Fruit fly (Drosophila melanogaster) whole organism, embryonic: Measurements from ENCODE around the gene CG33631.

Experiments
- Atf3 ChIP-seq: fragments of 200-800 bp; sonication (Bioruptor generic); optimal IDR thresholded peaks from 3 replicates; lab custom pipeline; 2016; ENCODE audit warnings: missing biosample characterization, missing genetic modification characterization
- CG1024 ChIP-seq: fragments of 200-800 bp; sonication (Bioruptor generic); IDR thresholded peaks from 2 replicates; pipeline ENCODE4 v1.3.6; 2022; ENCODE audit warnings: missing biosample characterization, missing genetic modification characterization
- CG11093 ChIP-seq: fragments of 200-800 bp; sonication (Bioruptor generic); IDR thresholded peaks from 3 replicates; pipeline ENCODE4 v1.3.6; 2022; ENCODE audit warnings: missing biosample characterization, missing genetic modification characterization
- CG11504 ChIP-seq: fragments of 200-800 bp; sonication (Bioruptor generic); optimal IDR thresholded peaks from 3 replicates; lab custom pipeline; 2019; ENCODE audit warnings: missing biosample characterization, mild to moderate bottlenecking, missing genetic modification characterization, moderate library complexity
- CG12071 ChIP-seq: fragments of 200-800 bp; sonication (Bioruptor generic); optimal IDR thresholded peaks from 3 replicates; lab custom pipeline; 2018; ENCODE audit warnings: missing biosample characterization, mild to moderate bottlenecking, missing genetic modification characterization
- CG14710 ChIP-seq: fragments of 200-800 bp; sonication (Bioruptor generic); optimal IDR thresholded peaks from 3 replicates; lab custom pipeline; 2019; ENCODE audit warnings: missing biosample characterization, mild to moderate bottlenecking, missing genetic modification characterization, moderate library complexity
- CG15011 ChIP-seq: fragments of 200-800 bp; sonication (Bioruptor generic); optimal IDR thresholded peaks from 3 replicates; lab custom pipeline; 2018; ENCODE audit warnings: missing biosample characterization, mild to moderate bottlenecking, missing genetic modification characterization
- CG1529 ChIP-seq: fragments of 200-800 bp; sonication (Bioruptor generic); optimal IDR thresholded peaks from 3 replicates; lab custom pipeline; 2018; ENCODE audit warnings: missing biosample characterization, missing genetic modification characterization
- CG17802 ChIP-seq: fragments of 200-800 bp; sonication (Bioruptor generic); optimal IDR thresholded peaks from 2 replicates; lab custom pipeline; 2018; ENCODE audit warnings: missing biosample characterization, mild to moderate bottlenecking, missing genetic modification characterization, moderate library complexity
- CG18262 ChIP-seq: fragments of 200-800 bp; optimal IDR thresholded peaks from 3 replicates; lab custom pipeline; 2019; ENCODE audit warnings: missing biosample characterization, mild to moderate bottlenecking, missing genetic modification characterization, moderate library complexity
- CG18619 ChIP-seq: fragments of 200-800 bp; sonication (Bioruptor generic); optimal IDR thresholded peaks from 3 replicates; lab custom pipeline; 2017; ENCODE audit warnings: missing biosample characterization, mild to moderate bottlenecking, missing genetic modification characterization
- CG2199 ChIP-seq: fragments of 200-800 bp; sonication (Bioruptor generic); IDR thresholded peaks from 3 replicates; pipeline ENCODE4 v1.3.6; 2022; ENCODE audit warnings: missing biosample characterization, missing genetic modification characterization
- CG30431 ChIP-seq: fragments of 200-800 bp; sonication (Bioruptor generic); optimal IDR thresholded peaks from 2 replicates; lab custom pipeline; 2017; ENCODE audit warnings: missing biosample characterization, missing genetic modification characterization
- CG33557 ChIP-seq: fragments of 200-800 bp; sonication (Bioruptor generic); optimal IDR thresholded peaks from 2 replicates; lab custom pipeline; 2019; ENCODE audit warnings: missing biosample characterization, mild to moderate bottlenecking, missing genetic modification characterization, moderate library complexity
- CG34224 ChIP-seq: fragments of 200-800 bp; sonication (Bioruptor generic); IDR thresholded peaks from 3 replicates; pipeline ENCODE4 v1.3.6; 2022; ENCODE audit warnings: missing biosample characterization, missing genetic modification characterization; ENCODE audit not compliant: partially characterized antibody
- CG3838 ChIP-seq: fragments of 200-800 bp; sonication (Bioruptor generic); optimal IDR thresholded peaks from 3 replicates; lab custom pipeline; 2016; ENCODE audit warnings: missing biosample characterization, missing genetic modification characterization
- CG3847 ChIP-seq: fragments of 200-800 bp; sonication (Bioruptor generic); IDR thresholded peaks from 2 replicates; pipeline ENCODE4 v1.3.6; 2022; ENCODE audit warnings: missing biosample characterization, missing genetic modification characterization
- CG6813 ChIP-seq: fragments of 200-800 bp; sonication (Bioruptor generic); optimal IDR thresholded peaks from 2 replicates; lab custom pipeline; 2017; ENCODE audit warnings: missing biosample characterization, missing genetic modification characterization, mild to moderate bottlenecking, moderate library complexity, missing genetic modification reagents
- CG8089 ChIP-seq: fragments of 200-800 bp; sonication (Bioruptor generic); optimal IDR thresholded peaks from 3 replicates; lab custom pipeline; 2016; ENCODE audit warnings: missing biosample characterization, missing genetic modification characterization
- CG8290 ChIP-seq, 3 experiments: fragments of 200-800 bp; sonication (Bioruptor generic); optimal IDR thresholded peaks; 2 replicates each; lab custom pipeline; 2016 to 2019; ENCODE audit warnings: missing biosample characterization in 3 of 3, missing genetic modification characterization in 3 of 3, mild to moderate bottlenecking in 2 of 3, moderate library complexity in 1 of 3
- Dip3 ChIP-seq: fragments of 200-800 bp; sonication (Bioruptor generic); optimal IDR thresholded peaks from 3 replicates; lab custom pipeline; 2016; ENCODE audit warnings: missing biosample characterization, missing genetic modification characterization
- E2f2 ChIP-seq: fragments of 200-800 bp; sonication (Bioruptor generic); IDR thresholded peaks from 2 replicates; pipeline ENCODE4 v1.3.6; 2022; ENCODE audit warnings: missing biosample characterization, missing genetic modification characterization
- ERR ChIP-seq: fragments of 200-800 bp; sonication (Bioruptor generic); optimal IDR thresholded peaks from 2 replicates; lab custom pipeline; 2016; ENCODE audit warnings: missing biosample characterization, missing genetic modification characterization
- Eip74EF ChIP-seq, 2 experiments: fragments of 200-800 bp in 1 of 2; fragments of >200 bp in 1 of 2; sonication (Bioruptor generic) in 1 of 2; optimal IDR thresholded peaks; 2 replicates each; lab custom pipeline; 2017 to 2019; ENCODE audit warnings: missing biosample characterization in 2 of 2, missing genetic modification characterization in 2 of 2, mild to moderate bottlenecking in 1 of 2, moderate library complexity in 1 of 2
- Ets65A ChIP-seq: fragments of 200-800 bp; sonication (Bioruptor generic); peaks from one replicate; lab custom pipeline; 2016; ENCODE audit warnings: missing biosample characterization, missing genetic modification characterization
- Fer1 ChIP-seq: fragments of 200-800 bp; sonication (Bioruptor generic); optimal IDR thresholded peaks from 2 replicates; lab custom pipeline; 2017; ENCODE audit warnings: missing biosample characterization, mild to moderate bottlenecking, missing genetic modification characterization
- Fer3 ChIP-seq: fragments of 200-800 bp; sonication (Bioruptor generic); optimal IDR thresholded peaks from 2 replicates; lab custom pipeline; 2018; ENCODE audit warnings: missing biosample characterization, mild to moderate bottlenecking, missing genetic modification characterization, moderate library complexity
- Hr78 ChIP-seq, 2 experiments: fragments of 200-800 bp in 1 of 2; fragments of >200 bp in 1 of 2; sonication (Bioruptor generic) in 1 of 2; optimal IDR thresholded peaks; 2 replicates each; lab custom pipeline; 2017 to 2019; ENCODE audit warnings: missing biosample characterization in 2 of 2, missing genetic modification characterization in 2 of 2, mild to moderate bottlenecking in 1 of 2, moderate library complexity in 1 of 2
- Side ChIP-seq: fragments of 200-800 bp; sonication (Bioruptor generic); optimal IDR thresholded peaks from 2 replicates; lab custom pipeline; 2016; ENCODE audit warnings: missing biosample characterization, missing genetic modification characterization
- Stat92E ChIP-seq, 3 experiments: fragments of >200 bp in 2 of 3; fragments of 200-800 bp in 1 of 3; sonication (Bioruptor generic) in 1 of 3; optimal IDR thresholded peaks; 2 replicates each; lab custom pipeline; 2017 to 2019; ENCODE audit warnings: missing biosample characterization in 3 of 3, missing genetic modification characterization in 3 of 3, mild to moderate bottlenecking in 1 of 3, moderate library complexity in 1 of 3
- TFAM ChIP-seq: fragments of 200-800 bp; sonication (Bioruptor generic); optimal IDR thresholded peaks from 2 replicates; lab custom pipeline; 2017; ENCODE audit warnings: missing biosample characterization, missing genetic modification characterization, inconsistent platforms
- Vsx1 ChIP-seq: fragments of 200-800 bp; sonication (Bioruptor generic); optimal IDR thresholded peaks from 2 replicates; lab custom pipeline; 2017; ENCODE audit warnings: missing biosample characterization, mild to moderate bottlenecking, missing genetic modification characterization, missing genetic modification reagents
- abd-A ChIP-seq: fragments of 200-800 bp; sonication (Bioruptor generic); optimal IDR thresholded peaks from 3 replicates; lab custom pipeline; 2019; ENCODE audit warnings: missing biosample characterization, mild to moderate bottlenecking, missing genetic modification characterization, moderate library complexity
- ac ChIP-seq: fragments of 200-800 bp; sonication (Bioruptor generic); optimal IDR thresholded peaks from 3 replicates; lab custom pipeline; 2017; ENCODE audit warnings: missing biosample characterization, mild to moderate bottlenecking, missing genetic modification characterization
- aop ChIP-seq: fragments of 200-800 bp; sonication (Bioruptor generic); IDR thresholded peaks from 2 replicates; pipeline ENCODE4 v1.3.6; 2022; ENCODE audit warnings: missing biosample characterization, missing genetic modification characterization
- croc ChIP-seq: fragments of 200-800 bp; sonication (Bioruptor generic); conservative IDR thresholded peaks from 3 replicates; pipeline ENCODE4 v1.3.6; 2022; ENCODE audit warnings: missing biosample characterization, missing genetic modification characterization
- cwo ChIP-seq: fragments of 200-800 bp; sonication (Bioruptor generic); optimal IDR thresholded peaks from 3 replicates; lab custom pipeline; 2017; ENCODE audit warnings: missing biosample characterization, missing genetic modification characterization, mild to moderate bottlenecking, moderate library complexity, missing genetic modification reagents
- dpn ChIP-seq, 2 experiments: fragments of 200-800 bp; sonication (Bioruptor generic); optimal IDR thresholded peaks; 3 replicates each; lab custom pipeline; 2016; ENCODE audit warnings: missing biosample characterization in 2 of 2, missing genetic modification characterization in 2 of 2
- exex ChIP-seq: fragments of 200-800 bp; sonication (Bioruptor generic); optimal IDR thresholded peaks from 4 replicates; lab custom pipeline; 2018; ENCODE audit warnings: missing biosample characterization, mild to moderate bottlenecking, missing genetic modification characterization, moderate library complexity
- fd102C ChIP-seq: fragments of 200-800 bp; sonication (Bioruptor generic); optimal IDR thresholded peaks from 2 replicates; lab custom pipeline; 2018; ENCODE audit warnings: missing biosample characterization, mild to moderate bottlenecking, missing genetic modification characterization, moderate library complexity
- fd3F ChIP-seq: fragments of 200-800 bp; sonication (Bioruptor generic); optimal IDR thresholded peaks from 2 replicates; lab custom pipeline; 2018; ENCODE audit warnings: missing biosample characterization, mild to moderate bottlenecking, missing genetic modification characterization, moderate library complexity
- klu ChIP-seq: fragments of 200-800 bp; sonication (Bioruptor generic); IDR thresholded peaks from 2 replicates; pipeline ENCODE4 v1.3.6; 2022; ENCODE audit warnings: missing biosample characterization, missing genetic modification characterization
- mam ChIP-seq: fragments of 200-800 bp; sonication (Bioruptor generic); optimal IDR thresholded peaks from 3 replicates; lab custom pipeline; 2016; ENCODE audit warnings: missing biosample characterization, missing genetic modification characterization
- nau ChIP-seq: fragments of 200-800 bp; sonication (Bioruptor generic); optimal IDR thresholded peaks from 3 replicates; lab custom pipeline; 2017; ENCODE audit warnings: missing biosample characterization, mild to moderate bottlenecking, missing genetic modification characterization, missing genetic modification reagents
- nerfin-1 ChIP-seq: fragments of 200-800 bp; sonication (Bioruptor generic); optimal IDR thresholded peaks from 3 replicates; lab custom pipeline; 2019; ENCODE audit warnings: missing biosample characterization, mild to moderate bottlenecking, missing genetic modification characterization, moderate library complexity
- psq ChIP-seq: fragments of 200-800 bp; sonication (Bioruptor generic); optimal IDR thresholded peaks from 2 replicates; lab custom pipeline; 2017; ENCODE audit warnings: missing biosample characterization, missing genetic modification characterization
- slp2 ChIP-seq: fragments of 200-800 bp; sonication (Bioruptor generic); optimal IDR thresholded peaks from 2 replicates; lab custom pipeline; 2016; ENCODE audit warnings: missing biosample characterization, missing genetic modification characterization
- tin ChIP-seq: fragments of 200-800 bp; sonication (Bioruptor generic); optimal IDR thresholded peaks from 3 replicates; lab custom pipeline; 2016; ENCODE audit warnings: missing biosample characterization, missing genetic modification characterization
- zen ChIP-seq: fragments of 200-800 bp; sonication (Bioruptor generic); optimal IDR thresholded peaks from 3 replicates; lab custom pipeline; 2018; ENCODE audit warnings: missing biosample characterization, mild to moderate bottlenecking, missing genetic modification characterization, moderate library complexity

Gene CG33631

DNA sequence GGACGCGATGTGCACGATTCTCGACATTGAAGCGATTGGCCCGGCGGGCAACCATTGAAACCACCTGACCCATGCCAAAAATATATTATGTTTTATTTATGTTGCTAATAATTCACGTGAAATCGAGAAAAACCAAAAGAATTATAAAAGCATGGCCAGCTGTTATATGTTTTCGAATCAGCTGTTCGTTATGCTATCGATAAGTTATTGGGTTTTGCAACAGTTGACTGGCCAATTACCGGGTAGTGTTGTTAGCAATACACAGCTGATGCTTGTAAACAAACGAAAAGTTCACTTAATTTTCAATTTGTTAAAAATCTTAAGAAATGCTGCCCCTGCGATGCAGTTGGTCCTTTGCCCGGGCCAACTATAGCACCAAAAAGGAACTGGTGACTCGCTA, 18.5 kb upstream of the CG33631 start, which contains the start of the genes CG11722 and mtTFB2 (continued):
- no peak for TF ChIP-seq Hr78 (GFP tag; optimal IDR thresholded peaks at IDR 0.05; lab: Kevin White, UChicago)
- peak; percentile 63 for TF ChIP-seq exex (tag; lab: Kevin White, UChicago)
- TF ChIP-seq CG1024 (GFP tag; lab: Robert Waterston, UW) = no peak
- no peak for TF ChIP-seq Eip74EF (GFP tag; optimal IDR thresholded peaks at IDR 0.05; lab: Kevin White, UChicago)
- TF ChIP-seq klu (GFP tag; lab: Robert Waterston, UW) = no peak
- TF ChIP-seq CG30431 (GFP tag; lab: Kevin White, UChicago) = no peak
- no peak for TF ChIP-seq CG11504 (tag; lab: Kevin White, UChicago)
- peak; percentile 72 for TF ChIP-seq CG34224
- TF ChIP-seq CG2199 = no peak
- TF ChIP-seq aop (GFP tag; lab: Robert Waterston, UW) = no peak
- TF ChIP-seq CG1529 (GFP tag; lab: Kevin White, UChicago) = no peak
- no peak for TF ChIP-seq Atf3 (GFP tag; lab: Kevin White, UChicago)
- TF ChIP-seq CG33557 (GFP tag; lab: Kevin White, UChicago) = no peak
- peak; percentile 36 for TF ChIP-seq Fer1 (GFP tag; lab: Kevin White, UChicago)
- TF ChIP-seq Fer3 = no peak
- TF ChIP-seq fd3F (GFP tag; lab: Kevin White, UChicago) = no peak
- no peak for TF ChIP-seq dpn (GFP tag; optimal IDR thresholded peaks at IDR 0.05; lab: Kevin White, UChicago)
- TF ChIP-seq zen (tag; lab: Kevin White, UChicago) = peak; percentile 8
- TF ChIP-seq Ets65A (GFP tag; lab: Kevin White, UChicago) = no peak
- no peak for TF ChIP-seq nerfin-1 (tag; lab: Kevin White, UChicago)
- TF ChIP-seq slp2 (GFP tag; lab: Kevin White, UChicago) = no peak
- no peak for TF ChIP-seq mam (GFP tag; lab: Kevin White, UChicago)
- TF ChIP-seq fd102C (GFP tag; lab: Kevin White, UChicago) = no peak
- TF ChIP-seq tin (GFP tag; lab: Kevin White, UChicago) = no peak
- no peak for TF ChIP-seq ac (GFP tag; lab: Kevin White, UChicago)
- TF ChIP-seq CG12071 (GFP tag; lab: Kevin White, UChicago) = no peak
- no peak for TF ChIP-seq CG8089 (GFP tag; lab: Kevin White, UChicago)
- no peak for TF ChIP-seq CG11093 (GFP tag; lab: Robert Waterston, UW)
- no peak for TF ChIP-seq CG6813 (GFP tag; lab: Kevin White, UChicago)
- no peak for TF ChIP-seq Stat92E (GFP tag; optimal IDR thresholded peaks at IDR 0.05; lab: Kevin White, UChicago)
- no peak for TF ChIP-seq CG3838 (GFP tag; lab: Kevin White, UChicago)
- no peak for TF ChIP-seq abd-A (tag; lab: Kevin White, UChicago)
- TF ChIP-seq Side (GFP tag; lab: Kevin White, UChicago) = no peak
- TF ChIP-seq ERR (GFP tag; lab: Kevin White, UChicago) = no peak
- TF ChIP-seq CG18619 (GFP tag; lab: Kevin White, UChicago) = no peak
- TF ChIP-seq croc (GFP tag; lab: Robert Waterston, UW) = no peak
- TF ChIP-seq CG15011 (GFP tag; lab: Kevin White, UChicago) = no peak
- no peak for TF ChIP-seq CG8290 (GFP tag; optimal IDR thresholded peaks at IDR 0.05; lab: Kevin White, UChicago)
- peak in 1 of 2 experiments; percentile 37 for TF ChIP-seq CG8290 (tag; optimal IDR thresholded peaks at IDR 0.05; lab: Kevin White, UChicago)
- TF ChIP-seq CG3847 (GFP tag; lab: Robert Waterston, UW) = no peak
- TF ChIP-seq Vsx1 = peak; percentile 97
- TF ChIP-seq E2f2 = peak; percentile 46
- TF ChIP-seq CG18262 (tag; lab: Kevin White, UChicago) = no peak
- TF ChIP-seq psq (GFP tag; lab: Kevin White, UChicago) = no peak
- no peak for TF ChIP-seq Dip3 (GFP tag; lab: Kevin White, UChicago)
- no peak for TF ChIP-seq CG17802 (tag; lab: Kevin White, UChicago)
- no peak for TF ChIP-seq nau (GFP tag; lab: Kevin White, UChicago)
- no peak for TF ChIP-seq TFAM (GFP tag; lab: Kevin White, UChicago)
- TF ChIP-seq CG14710 = peak; percentile 14
- TF ChIP-seq cwo (GFP tag; lab: Kevin White, UChicago) = no peak
